Worm (Caenorhabditis elegans): Measurements from ENCODE around the gene Y32G9A.12.

- TF ChIP-seq nfya-1 (tag; optimal IDR thresholded peaks at IDR 0.05; ENCODE audit: borderline replicate concordance, insufficient read depth) (no peak), nhr-120 (GFP tag; IDR thresholded peaks at IDR 0.05) (no peak)
Observed at ce11 chrV:1961453-1961852, 41.4 kb upstream of the Y32G9A.12 start, which contains the start of gene Y40B10B.1.

All from whole organism, young adult.